Fruit fly (Drosophila melanogaster) whole organism, pupa: ENCODE measurements around the gene CG31013.

ENCODE experiments used
- CG10348 ChIP-seq: fragments of 200-800 bp; sonication (Bioruptor generic); IDR thresholded peaks from 2 replicates; pipeline ENCODE4 v1.3.6; 2022; ENCODE audit warnings: missing biosample characterization, missing genetic modification characterization
- CG12605 ChIP-seq: fragments of 200-800 bp; sonication (Bioruptor generic); IDR thresholded peaks from 2 replicates; pipeline ENCODE4 v1.3.6; 2022; ENCODE audit warnings: missing biosample characterization, missing genetic modification characterization
- CG14655 ChIP-seq: fragments of 200-800 bp; sonication (Bioruptor generic); optimal IDR thresholded peaks from 3 replicates; lab custom pipeline; 2017; ENCODE audit warnings: mild to moderate bottlenecking, missing biosample characterization, missing genetic modification reagents, missing genetic modification characterization
- CG15710 ChIP-seq: fragments of 200-800 bp; sonication (Bioruptor generic); optimal IDR thresholded peaks from 2 replicates; lab custom pipeline; 2018; ENCODE audit warnings: missing biosample characterization, mild to moderate bottlenecking, missing genetic modification characterization, moderate library complexity
- CG17806 ChIP-seq: fragments of 200-800 bp; sonication (Bioruptor generic); optimal IDR thresholded peaks from 2 replicates; lab custom pipeline; 2018; ENCODE audit warnings: missing biosample characterization, mild to moderate bottlenecking, missing genetic modification characterization, moderate library complexity
- CG32121 ChIP-seq: fragments of 200-800 bp; sonication (Bioruptor generic); IDR thresholded peaks from 2 replicates; pipeline ENCODE4 v1.3.6; 2022; ENCODE audit warnings: missing biosample characterization, missing genetic modification characterization
- CG34367 ChIP-seq: fragments of 200-800 bp; sonication (Bioruptor generic); optimal IDR thresholded peaks from 2 replicates; lab custom pipeline; 2018; ENCODE audit warnings: missing biosample characterization, mild to moderate bottlenecking, missing genetic modification characterization
- CG4496 ChIP-seq: fragments of 200-800 bp; sonication (Bioruptor generic); IDR thresholded peaks from 3 replicates; pipeline ENCODE4 v1.3.6; 2022; ENCODE audit warnings: missing biosample characterization, missing genetic modification characterization
- CG8159 ChIP-seq: fragments of 200-800 bp; sonication (Bioruptor generic); optimal IDR thresholded peaks from 3 replicates; lab custom pipeline; 2018; ENCODE audit warnings: missing biosample characterization, mild to moderate bottlenecking, missing genetic modification characterization, moderate library complexity
- CG8301 ChIP-seq: fragments of 200-800 bp; sonication (Bioruptor generic); optimal IDR thresholded peaks from 2 replicates; lab custom pipeline; 2018; ENCODE audit warnings: missing biosample characterization, mild to moderate bottlenecking, missing genetic modification characterization
- D1 ChIP-seq: fragments of 200-800 bp; sonication (Bioruptor generic); optimal IDR thresholded peaks from 2 replicates; lab custom pipeline; 2018; ENCODE audit warnings: missing biosample characterization, mild to moderate bottlenecking, missing genetic modification characterization, moderate library complexity
- Ets98B ChIP-seq: fragments of 200-800 bp; sonication (Bioruptor generic); IDR thresholded peaks from 2 replicates; pipeline ENCODE4 v1.3.6; 2022; ENCODE audit warnings: missing biosample characterization, missing genetic modification characterization
- Pif1A ChIP-seq: fragments of 200-800 bp; sonication (Bioruptor generic); optimal IDR thresholded peaks from 3 replicates; lab custom pipeline; 2016; ENCODE audit warnings: missing biosample characterization, missing genetic modification characterization
- Pif1B ChIP-seq: fragments of 200-800 bp; sonication (Bioruptor generic); optimal IDR thresholded peaks from 3 replicates; lab custom pipeline; 2016; ENCODE audit warnings: missing biosample characterization, missing genetic modification characterization
- Snoo ChIP-seq: fragments of 200-800 bp; sonication (Bioruptor generic); optimal IDR thresholded peaks from 3 replicates; lab custom pipeline; 2017; ENCODE audit warnings: missing biosample characterization, mild to moderate bottlenecking, missing genetic modification characterization, inconsistent platforms
- gl ChIP-seq: fragments of 200-800 bp; sonication (Bioruptor generic); optimal IDR thresholded peaks from 2 replicates; lab custom pipeline; 2018; ENCODE audit warnings: missing biosample characterization, mild to moderate bottlenecking, missing genetic modification characterization
- rn ChIP-seq: fragments of 200-800 bp; sonication (Bioruptor generic); IDR thresholded peaks from 2 replicates; pipeline ENCODE4 v1.3.6; 2022; ENCODE audit warnings: missing biosample characterization, missing genetic modification characterization

CG31013 gene

dm6 chr3R:30599404-30599980 is 46.2 kb downstream of the CG31013 start:
- TF ChIP-seq CG17806 (tag; lab: Kevin White, UChicago): no peak
- no peak for TF ChIP-seq Pif1A
- TF ChIP-seq CG12605 (GFP tag; lab: Robert Waterston, UW): no peak
- no peak for TF ChIP-seq CG8301
- no peak for TF ChIP-seq CG10348 (GFP tag; lab: Robert Waterston, UW)
- no peak for TF ChIP-seq CG14655 (GFP tag; lab: Kevin White, UChicago)
- no peak for TF ChIP-seq CG4496 (GFP tag; lab: Robert Waterston, UW)
- TF ChIP-seq CG15710 (tag; lab: Kevin White, UChicago): no peak
- TF ChIP-seq CG8159 (tag; lab: Kevin White, UChicago): no peak
- no peak for TF ChIP-seq CG34367 (tag; lab: Kevin White, UChicago)

- TF ChIP-seq Snoo (tag; lab: Kevin White, UChicago) (no peak), rn (GFP tag; lab: Robert Waterston, UW) (no peak), CG8301 (no peak), Pif1B (GFP tag; lab: Kevin White, UChicago) (no peak), CG8159 (tag; lab: Kevin White, UChicago) (no peak), D1 (tag; lab: Kevin White, UChicago) (no peak), Pif1A (no peak), gl (no peak), CG32121 (GFP tag; lab: Robert Waterston, UW) (no peak), Ets98B (GFP tag; lab: Robert Waterston, UW) (no peak), CG14655 (GFP tag; lab: Kevin White, UChicago) (no peak)
Measured at dm6 chr3R:30596704-30597103, 49.0 kb downstream of the CG31013 start, which contains the start of gene CG31019. Gene CG31019, plus strand, starts transcription at chr3R:30597004.
